Fruit fly (Drosophila melanogaster): ENCODE measurements around the gene Cp16.

dm6 chr3L:8774974-8775731 lies 43.4 kb downstream of the Cp16 start:
- TF ChIP-seq toe (GFP tag; optimal IDR thresholded peaks at IDR 0.05) = no peak
- TF ChIP-seq CG7045 (GFP tag; optimal IDR thresholded peaks at IDR 0.05) = no peak
- no peak for TF ChIP-seq Mnt (GFP tag; optimal IDR thresholded peaks at IDR 0.05)
- no peak for TF ChIP-seq CG11617 (GFP tag; optimal IDR thresholded peaks at IDR 0.05)
- TF ChIP-seq CG5204 (GFP tag; optimal IDR thresholded peaks at IDR 0.05) = no peak
- peak; percentile 27 for TF ChIP-seq bab1 (GFP tag; optimal IDR thresholded peaks at IDR 0.05)
- no peak for TF ChIP-seq CG14711 (tag; optimal IDR thresholded peaks at IDR 0.05)
- TF ChIP-seq ovo (GFP tag; optimal IDR thresholded peaks at IDR 0.05) = no peak
- TF ChIP-seq CG12768 (GFP tag; optimal IDR thresholded peaks at IDR 0.05) = no peak
- TF ChIP-seq Crg-1 (GFP tag; optimal IDR thresholded peaks at IDR 0.05) = peak; percentile 16
- TF ChIP-seq cic (GFP tag; optimal IDR thresholded peaks at IDR 0.05) = no peak
- no peak for TF ChIP-seq Clk (GFP tag; optimal IDR thresholded peaks at IDR 0.05)
- no peak for TF ChIP-seq CG33017 (tag; optimal IDR thresholded peaks at IDR 0.05)
- TF ChIP-seq tj (GFP tag; optimal IDR thresholded peaks at IDR 0.05) = peak; percentile 86

Measured in whole organism, adult.